In genomic region chrIV:9537500-9537899, ce11 we compare ENCODE assay signal across 6 worm cellular contexts.
TF ChIP-seq lines count a peak whose summit lies in the region.

No protein-coding gene starts in this region.

TF ChIP-seq in whole organism, L1 larva, 84 proteins besides CTCF, POLR2A, EP300 and RAD21:
- TF ChIP-seq elt-2 (tag; optimal IDR thresholded peaks at IDR 0.05; lab: Kevin White, UChicago), result peak; percentile 39
- TF ChIP-seq aha-1 (tag; optimal IDR thresholded peaks at IDR 0.05; lab: Kevin White, UChicago), result no peak

TF ChIP-seq in whole organism, L2 larva, 48 proteins besides CTCF, POLR2A, EP300 and RAD21:
- TF ChIP-seq lin-13 (GFP tag; optimal IDR thresholded peaks at IDR 0.05; lab: Kevin White, UChicago) (no peak), fos-1 (tag; optimal IDR thresholded peaks at IDR 0.05; lab: Kevin White, UChicago) (peak; percentile 20), dmd-4 (tag; optimal IDR thresholded peaks at IDR 0.05; lab: Kevin White, UChicago) (no peak), C34F6.9 (tag; optimal IDR thresholded peaks at IDR 0.05; lab: Kevin White, UChicago) (no peak)

TF ChIP-seq in whole organism, L3 larva, 47 proteins besides CTCF, POLR2A, EP300 and RAD21:
- TF ChIP-seq elt-2 (tag; optimal IDR thresholded peaks at IDR 0.05; lab: Kevin White, UChicago) (peak; percentile 79), pqm-1 (tag; optimal IDR thresholded peaks at IDR 0.05; lab: Kevin White, UChicago) (peak; percentile 15), nhr-237 (tag; optimal IDR thresholded peaks at IDR 0.05; lab: Kevin White, UChicago) (no peak)

TF ChIP-seq in whole organism, L4 larva, 104 proteins besides CTCF, POLR2A, EP300 and RAD21 (continues in another document):
- TF ChIP-seq nhr-42 (GFP tag; IDR thresholded peaks at IDR 0.05; lab: Robert Waterston, UW), result no peak
- no peak for TF ChIP-seq ctbp-1 (GFP tag; IDR thresholded peaks at IDR 0.05; lab: Robert Waterston, UW)
- TF ChIP-seq Y75B8A.6 (GFP tag; IDR thresholded peaks at IDR 0.05; lab: Robert Waterston, UW), result no peak
- no peak for TF ChIP-seq dmd-9 (GFP tag; IDR thresholded peaks at IDR 0.05; lab: Robert Waterston, UW)
- no peak for TF ChIP-seq F26F4.8 (GFP tag; conservative IDR thresholded peaks at IDR 0.05; lab: Robert Waterston, UW)
- no peak for TF ChIP-seq vab-7 (GFP tag; IDR thresholded peaks at IDR 0.05; lab: Robert Waterston, UW)
- TF ChIP-seq zfp-2 (tag; optimal IDR thresholded peaks at IDR 0.05; lab: Kevin White, UChicago), result no peak
- no peak for TF ChIP-seq Y5F2A.4 (GFP tag; optimal IDR thresholded peaks at IDR 0.05; lab: Kevin White, UChicago)
- no peak for TF ChIP-seq sdz-12 (GFP tag; optimal IDR thresholded peaks at IDR 0.05; lab: Kevin White, UChicago)
- TF ChIP-seq ceh-62 (tag; optimal IDR thresholded peaks at IDR 0.05; lab: Kevin White, UChicago), result no peak
- peak; percentile 21 for TF ChIP-seq T20F7.1 (GFP tag; optimal IDR thresholded peaks at IDR 0.05; lab: Kevin White, UChicago)
- no peak for TF ChIP-seq rbr-2 (tag; optimal IDR thresholded peaks at IDR 0.05; lab: Kevin White, UChicago)
- peak; percentile 77 for TF ChIP-seq pqm-1 (tag; optimal IDR thresholded peaks at IDR 0.05; lab: Kevin White, UChicago)
- TF ChIP-seq saeg-2 (GFP tag; IDR thresholded peaks at IDR 0.05; lab: Robert Waterston, UW), result no peak
- no peak for TF ChIP-seq fkh-10 (GFP tag; optimal IDR thresholded peaks at IDR 0.05; lab: Kevin White, UChicago)
- TF ChIP-seq zfp-3 (GFP tag; conservative IDR thresholded peaks at IDR 0.05; lab: Robert Waterston, UW), result no peak
- peak; percentile 68; the same call in 1 of the 2 replicates for TF ChIP-seq tra-1 (GFP tag; IDR thresholded peaks at IDR 0.05; lab: Robert Waterston, UW)
- TF ChIP-seq egl-43 (GFP tag; IDR thresholded peaks at IDR 0.05; lab: Robert Waterston, UW), result no peak
- no peak for TF ChIP-seq hlh-11 (tag; optimal IDR thresholded peaks at IDR 0.05; lab: Kevin White, UChicago)
- no peak for TF ChIP-seq nhr-77 (tag; optimal IDR thresholded peaks at IDR 0.05; lab: Kevin White, UChicago)
- no peak for TF ChIP-seq daf-8 (GFP tag; IDR thresholded peaks at IDR 0.05; lab: Robert Waterston, UW)
- TF ChIP-seq cey-2 (tag; optimal IDR thresholded peaks at IDR 0.05; lab: Kevin White, UChicago; ENCODE audit: borderline replicate concordance, insufficient read depth), result no peak
- no peak for TF ChIP-seq snpc-4 (tag; optimal IDR thresholded peaks at IDR 0.05; lab: Kevin White, UChicago)
- TF ChIP-seq R02D3.7 (tag; optimal IDR thresholded peaks at IDR 0.05; lab: Kevin White, UChicago), result no peak
- no peak for TF ChIP-seq F37D6.2 (tag; optimal IDR thresholded peaks at IDR 0.05; lab: Kevin White, UChicago)
- no peak for TF ChIP-seq spr-3 (GFP tag; optimal IDR thresholded peaks at IDR 0.05; lab: Kevin White, UChicago)
- no peak for TF ChIP-seq ZK546.5 (tag; optimal IDR thresholded peaks at IDR 0.05; lab: Kevin White, UChicago)
- no peak for TF ChIP-seq egl-27 (tag; optimal IDR thresholded peaks at IDR 0.05; lab: Kevin White, UChicago)
- no peak for TF ChIP-seq set-16 (GFP tag; IDR thresholded peaks at IDR 0.05; lab: Robert Waterston, UW)

TF ChIP-seq in whole organism, late embryonic, 69 proteins besides CTCF, POLR2A, EP300 and RAD21:
- TF ChIP-seq F13H6.1 (tag; optimal IDR thresholded peaks at IDR 0.05; lab: Kevin White, UChicago), result no peak
- peak; percentile 2 for TF ChIP-seq elt-2 (tag; optimal IDR thresholded peaks at IDR 0.05; lab: Kevin White, UChicago)

TF ChIP-seq in whole organism, young adult, 124 proteins besides CTCF, POLR2A, EP300 and RAD21:
- no peak for TF ChIP-seq lir-1 (GFP tag; conservative IDR thresholded peaks at IDR 0.05; lab: Robert Waterston, UW)
- TF ChIP-seq lin-54 (GFP tag; optimal IDR thresholded peaks at IDR 0.05; lab: Kevin White, UChicago), result no peak
- TF ChIP-seq sptf-2 (GFP tag; optimal IDR thresholded peaks at IDR 0.05; lab: Kevin White, UChicago), result no peak
- TF ChIP-seq chd-7 (tag; optimal IDR thresholded peaks at IDR 0.05; lab: Kevin White, UChicago), result no peak
- TF ChIP-seq xnd-1 (tag; optimal IDR thresholded peaks at IDR 0.05; lab: Kevin White, UChicago), result no peak
- no peak for TF ChIP-seq T07F8.4 (tag; optimal IDR thresholded peaks at IDR 0.05; lab: Kevin White, UChicago)
- no peak for TF ChIP-seq Y56A3A.18 (GFP tag; IDR thresholded peaks at IDR 0.05; lab: Robert Waterston, UW)
- TF ChIP-seq aptf-2 (GFP tag; conservative IDR thresholded peaks at IDR 0.05; lab: Robert Waterston, UW), result no peak
- TF ChIP-seq egl-18 (GFP tag; IDR thresholded peaks at IDR 0.05; lab: Robert Waterston, UW), result no peak
- no peak for TF ChIP-seq K11D2.4 (GFP tag; IDR thresholded peaks at IDR 0.05; lab: Robert Waterston, UW)
- peak; percentile 89 for TF ChIP-seq nhr-80 (tag; optimal IDR thresholded peaks at IDR 0.05; lab: Kevin White, UChicago)
- TF ChIP-seq zfh-2 (GFP tag; conservative IDR thresholded peaks at IDR 0.05; lab: Robert Waterston, UW), result no peak
- TF ChIP-seq rec-8 (tag; optimal IDR thresholded peaks at IDR 0.05; lab: Kevin White, UChicago), result no peak
- TF ChIP-seq F55B11.4 (tag; optimal IDR thresholded peaks at IDR 0.05; lab: Kevin White, UChicago; ENCODE audit: borderline replicate concordance, insufficient read depth), result no peak
- no peak for TF ChIP-seq F49E8.2 (tag; optimal IDR thresholded peaks at IDR 0.05; lab: Kevin White, UChicago; ENCODE audit: insufficient read depth)
- TF ChIP-seq unc-62 (GFP tag; optimal IDR thresholded peaks at IDR 0.05; lab: Kevin White, UChicago), result peak; percentile 38
- TF ChIP-seq mel-28 (tag; optimal IDR thresholded peaks at IDR 0.05; lab: Kevin White, UChicago; ENCODE audit: borderline replicate concordance), result no peak
- peak in 1 of 2 experiments; percentile 13 for TF ChIP-seq let-607 (tag; optimal IDR thresholded peaks at IDR 0.05; lab: Kevin White, UChicago)
- TF ChIP-seq gei-17 (GFP tag; optimal IDR thresholded peaks at IDR 0.05; lab: Kevin White, UChicago), result no peak
- TF ChIP-seq ceh-27 (GFP tag; optimal IDR thresholded peaks at IDR 0.05; lab: Kevin White, UChicago), result no peak
- TF ChIP-seq athp-1 (tag; optimal IDR thresholded peaks at IDR 0.05; lab: Kevin White, UChicago), result no peak
- TF ChIP-seq F57C9.4 (tag; optimal IDR thresholded peaks at IDR 0.05; lab: Kevin White, UChicago), result no peak
- TF ChIP-seq rpc-1 (optimal IDR thresholded peaks at IDR 0.05; lab: Kevin White, UChicago), result no peak
- TF ChIP-seq rpc-1 (tag; optimal IDR thresholded peaks at IDR 0.05; lab: Kevin White, UChicago), result no peak
- TF ChIP-seq ccch-3 (GFP tag; optimal IDR thresholded peaks at IDR 0.05; lab: Kevin White, UChicago), result no peak
- no peak for TF ChIP-seq dpff-1 (tag; optimal IDR thresholded peaks at IDR 0.05; lab: Kevin White, UChicago)
